Worm (Caenorhabditis elegans): ENCODE data around the gene C32D5.10.

ce11 chrII:6345195-6346158 lies 6.3 kb downstream of the C32D5.10 start, which contains the start of gene C32D5.8:
- TF ChIP-seq R02D3.7 (tag; optimal IDR thresholded peaks at IDR 0.05): no peak
- no peak for TF ChIP-seq unc-39 (tag; optimal IDR thresholded peaks at IDR 0.05)
- no peak for TF ChIP-seq unc-130 (GFP tag; optimal IDR thresholded peaks at IDR 0.05)
- TF ChIP-seq jun-1 (tag; optimal IDR thresholded peaks at IDR 0.05): no peak
- TF ChIP-seq ceh-82 (tag; optimal IDR thresholded peaks at IDR 0.05): no peak
- no peak for TF ChIP-seq ceh-20 (GFP tag; IDR thresholded peaks at IDR 0.05)
- no peak for TF ChIP-seq zfp-3 (GFP tag; conservative IDR thresholded peaks at IDR 0.05)
- TF ChIP-seq pqm-1 (tag; optimal IDR thresholded peaks at IDR 0.05): peak; percentile 18
